Worm (Caenorhabditis elegans) whole organism, early embryonic: ENCODE results near the gene T13H5.1.

Experiments used
- B0310.2 ChIP-seq: sonication (generic microtip); optimal IDR thresholded peaks from 2 replicates; lab custom pipeline; 2016; ENCODE audit warnings: mild to moderate bottlenecking, missing genetic modification characterization, missing compliant biosample characterization
- F13C5.2 ChIP-seq: sonication (generic microtip); optimal IDR thresholded peaks from 2 replicates; lab custom pipeline; 2017; ENCODE audit warnings: mild to moderate bottlenecking, missing genetic modification characterization, inconsistent platforms, missing compliant biosample characterization
- aly-1 ChIP-seq: sonication (generic microtip); optimal IDR thresholded peaks from 2 replicates; lab custom pipeline; 2016; ENCODE audit warnings: missing genetic modification characterization, missing compliant biosample characterization
- ama-1 ChIP-seq: fragments of 150-350 bp; optimal IDR thresholded peaks from 2 replicates; lab custom pipeline; 2014
- ceh-13 ChIP-seq: fragments of 200-800 bp; sonication (Bioruptor generic); optimal IDR thresholded peaks from 2 replicates; lab custom pipeline; 2018; ENCODE audit warnings: mild to moderate bottlenecking, missing genetic modification characterization, missing compliant biosample characterization
- ceh-36 ChIP-seq: sonication (generic microtip); optimal IDR thresholded peaks from 2 replicates; lab custom pipeline; 2016; ENCODE audit warnings: missing genetic modification characterization, inconsistent platforms, missing compliant biosample characterization
- ets-7 ChIP-seq: sonication (generic microtip); optimal IDR thresholded peaks from 2 replicates; lab custom pipeline; 2016; ENCODE audit warnings: missing genotype, missing genetic modification characterization, missing compliant biosample characterization
- flt-1 ChIP-seq: fragments of 200-800 bp; sonication (Bioruptor generic); IDR thresholded peaks from 2 replicates; pipeline ENCODE4 v1.3.6; 2022; ENCODE audit warnings: missing genetic modification characterization, missing compliant biosample characterization
- hmbx-1 ChIP-seq: sonication (generic microtip); optimal IDR thresholded peaks from 2 replicates; lab custom pipeline; 2016; ENCODE audit warnings: mild to moderate bottlenecking, missing genetic modification characterization, missing compliant biosample characterization
- hmg-4 ChIP-seq: fragments of 200-800 bp; sonication (Bioruptor generic); optimal IDR thresholded peaks from 2 replicates; lab custom pipeline; 2018; ENCODE audit warnings: mild to moderate bottlenecking, missing genetic modification characterization, missing compliant biosample characterization
- hnd-1 ChIP-seq: sonication (generic microtip); optimal IDR thresholded peaks from 2 replicates; lab custom pipeline; 2016; ENCODE audit warnings: missing genetic modification characterization, missing compliant biosample characterization
- pes-1 ChIP-seq: fragments of 200-800 bp; sonication (Bioruptor generic); IDR thresholded peaks from 2 replicates; pipeline ENCODE4 v1.3.6; 2022; ENCODE audit warnings: missing genetic modification reagents, missing genetic modification characterization, missing compliant biosample characterization
- scrt-1 ChIP-seq: fragments of 200-800 bp; sonication (Bioruptor generic); IDR thresholded peaks from 2 replicates; pipeline ENCODE4 v1.3.6; 2022; ENCODE audit warnings: missing genetic modification characterization, missing compliant biosample characterization
- sea-1 ChIP-seq: fragments of 200-800 bp; sonication (Bioruptor generic); conservative IDR thresholded peaks from 2 replicates; pipeline ENCODE4 v1.3.6; 2022; ENCODE audit warnings: missing genetic modification characterization, missing compliant biosample characterization
- tbx-11 ChIP-seq: fragments of 200-800 bp; sonication (Bioruptor generic); IDR thresholded peaks from 2 replicates; pipeline ENCODE4 v1.3.6; 2022; ENCODE audit warnings: missing genetic modification characterization, missing compliant biosample characterization
- tbx-37 ChIP-seq: fragments of 200-800 bp; sonication (Bioruptor generic); conservative IDR thresholded peaks from 2 replicates; pipeline ENCODE4 v1.3.6; 2022; ENCODE audit warnings: missing genetic modification reagents, missing genetic modification characterization, missing compliant biosample characterization
- tra-4 ChIP-seq: sonication (generic microtip); optimal IDR thresholded peaks from 2 replicates; lab custom pipeline; 2017; ENCODE audit warnings: missing genetic modification characterization, missing compliant biosample characterization

T13H5.1 gene

ce11 chrII:8467809-8468208 is 41.0 kb downstream of the T13H5.1 start, which contains the start of gene M05D6.2:
Gene M05D6.2 (plus strand): TSS chrII:8468109.
- TF ChIP-seq ceh-13 (no peak), scrt-1 (GFP tag; lab: Robert Waterston, UW) (no peak), ama-1 (lab: Kevin White, UChicago) (no peak), sea-1 (GFP tag; lab: Robert Waterston, UW) (no peak), pes-1 (GFP tag; lab: Robert Waterston, UW) (no peak), F13C5.2 (tag; lab: Kevin White, UChicago) (no peak), tbx-11 (GFP tag; lab: Robert Waterston, UW) (no peak), tbx-37 (GFP tag; lab: Robert Waterston, UW) (no peak), hnd-1 (tag; lab: Kevin White, UChicago) (no peak), tra-4 (tag; lab: Kevin White, UChicago) (no peak), flt-1 (GFP tag; lab: Robert Waterston, UW) (no peak), aly-1 (tag; lab: Kevin White, UChicago) (no peak)

ce11 chrII:8466874-8467273 is 42.0 kb downstream of the T13H5.1 start, which contains the start of gene F22B5.10:
Gene F22B5.10 (plus strand): TSS chrII:8467174.
- TF ChIP-seq tra-4 (tag; lab: Kevin White, UChicago) (no peak), hmg-4 (GFP tag; lab: Kevin White, UChicago) (no peak), B0310.2 (tag; lab: Kevin White, UChicago) (no peak), ets-7 (tag; lab: Kevin White, UChicago) (no peak), flt-1 (GFP tag; lab: Robert Waterston, UW) (no peak), aly-1 (tag; lab: Kevin White, UChicago) (no peak)

ce11 chrII:8464448-8464898 is 44.4 kb downstream of the T13H5.1 start, which contains the start of gene fars-3:
Gene fars-3 (plus strand): TSS chrII:8464848.
- TF ChIP-seq ama-1 (lab: Kevin White, UChicago) (no peak), ceh-36 (tag; lab: Kevin White, UChicago) (peak; percentile 45), sea-1 (GFP tag; lab: Robert Waterston, UW) (no peak), F13C5.2 (tag; lab: Kevin White, UChicago) (no peak), pes-1 (GFP tag; lab: Robert Waterston, UW) (no peak), aly-1 (tag; lab: Kevin White, UChicago) (no peak)

ce11 chrII:8457438-8457837 is 51.4 kb downstream of the T13H5.1 start, which contains the start of gene zyg-9:
Gene zyg-9 (plus strand): TSS chrII:8457818.
- TF ChIP-seq sea-1 (GFP tag; lab: Robert Waterston, UW) (no peak), hnd-1 (tag; lab: Kevin White, UChicago) (no peak), F13C5.2 (tag; lab: Kevin White, UChicago) (no peak), B0310.2 (tag; lab: Kevin White, UChicago) (no peak), flt-1 (GFP tag; lab: Robert Waterston, UW) (no peak), tra-4 (tag; lab: Kevin White, UChicago) (no peak), hmg-4 (GFP tag; lab: Kevin White, UChicago) (no peak), ceh-13 (no peak), tbx-11 (GFP tag; lab: Robert Waterston, UW) (no peak), aly-1 (tag; lab: Kevin White, UChicago) (no peak), ets-7 (tag; lab: Kevin White, UChicago) (no peak), hmbx-1 (tag; lab: Kevin White, UChicago) (no peak)

ce11 chrII:8456681-8457389 is 52.0 kb downstream of the T13H5.1 start:
- TF ChIP-seq sea-1 (GFP tag; lab: Robert Waterston, UW) (no peak), F13C5.2 (tag; lab: Kevin White, UChicago) (no peak), B0310.2 (tag; lab: Kevin White, UChicago) (no peak), tbx-11 (GFP tag; lab: Robert Waterston, UW) (no peak), ets-7 (tag; lab: Kevin White, UChicago) (no peak), hnd-1 (tag; lab: Kevin White, UChicago) (no peak), ama-1 (lab: Kevin White, UChicago) (no peak)

ce11 chrII:8456094-8456493 is 52.8 kb downstream of the T13H5.1 start, which contains the start of gene F22B5.6:
Gene F22B5.6 (minus strand): TSS chrII:8456194.
- TF ChIP-seq ceh-36 (tag; lab: Kevin White, UChicago): no peak
- TF ChIP-seq flt-1 (GFP tag; lab: Robert Waterston, UW): no peak
- no peak for TF ChIP-seq tbx-11 (GFP tag; lab: Robert Waterston, UW)
- TF ChIP-seq B0310.2 (tag; lab: Kevin White, UChicago): no peak
- TF ChIP-seq ama-1 (lab: Kevin White, UChicago): no peak
- no peak for TF ChIP-seq hmg-4 (GFP tag; lab: Kevin White, UChicago)
- no peak for TF ChIP-seq ceh-13
- no peak for TF ChIP-seq tbx-37 (GFP tag; lab: Robert Waterston, UW)
- TF ChIP-seq tra-4 (tag; lab: Kevin White, UChicago): no peak
- no peak for TF ChIP-seq aly-1 (tag; lab: Kevin White, UChicago)

ce11 chrII:8454513-8454912 is 54.3 kb downstream of the T13H5.1 start, which contains the start of gene F22B5.5:
Gene F22B5.5 (minus strand): TSS chrII:8454613.
- TF ChIP-seq tbx-37 (GFP tag; lab: Robert Waterston, UW) (no peak), hnd-1 (tag; lab: Kevin White, UChicago) (no peak), tbx-11 (GFP tag; lab: Robert Waterston, UW) (no peak), hmbx-1 (tag; lab: Kevin White, UChicago) (no peak), ets-7 (tag; lab: Kevin White, UChicago) (no peak), flt-1 (GFP tag; lab: Robert Waterston, UW) (no peak), aly-1 (tag; lab: Kevin White, UChicago) (no peak), pes-1 (GFP tag; lab: Robert Waterston, UW) (no peak), scrt-1 (GFP tag; lab: Robert Waterston, UW) (no peak)
